Worm (Caenorhabditis elegans): ENCODE measurements around the gene C35C5.10.

C35C5.10 gene

ce11 chrX:11608110-11608759 is 52.2 kb downstream of the C35C5.10 start (continued):
- TF ChIP-seq Y53G8AR.9 (GFP tag; conservative IDR thresholded peaks at IDR 0.05) = 0 out of 2 replicates have a peak, but pooled peaks have one; percentile 21

All from whole organism, young adult.